Fruit fly (Drosophila melanogaster) whole organism, embryonic: Measurements from ENCODE around the gene GlnRS.

Source experiments
- Antp ChIP-seq: fragments of 200-800 bp; sonication (Bioruptor generic); optimal IDR thresholded peaks from 3 replicates; lab custom pipeline; 2016; ENCODE audit warnings: missing biosample characterization, missing genetic modification characterization
- Atf3 ChIP-seq: fragments of 200-800 bp; sonication (Bioruptor generic); optimal IDR thresholded peaks from 3 replicates; lab custom pipeline; 2016; ENCODE audit warnings: missing biosample characterization, missing genetic modification characterization
- Blimp-1 ChIP-seq: fragments of 200-800 bp; sonication (Bioruptor generic); optimal IDR thresholded peaks from 3 replicates; lab custom pipeline; 2018; ENCODE audit warnings: missing biosample characterization, missing genetic modification characterization, mild to moderate bottlenecking, moderate library complexity, missing genetic modification reagents
- C15 ChIP-seq: fragments of 200-800 bp; sonication (Bioruptor generic); IDR thresholded peaks from 3 replicates; pipeline ENCODE4 v1.3.6; 2022; ENCODE audit warnings: missing biosample characterization, missing genetic modification characterization
- CG10366 ChIP-seq: fragments of 200-800 bp; sonication (Bioruptor generic); IDR thresholded peaks from 2 replicates; pipeline ENCODE4 v1.3.6; 2022; ENCODE audit warnings: missing biosample characterization, missing genetic modification characterization
- CG10431 ChIP-seq: fragments of 200-800 bp; sonication (Bioruptor generic); optimal IDR thresholded peaks from 3 replicates; lab custom pipeline; 2018; ENCODE audit warnings: missing biosample characterization, mild to moderate bottlenecking, missing genetic modification characterization
- CG10462 ChIP-seq: fragments of 200-800 bp; sonication (Bioruptor generic); optimal IDR thresholded peaks from 2 replicates; lab custom pipeline; 2016; ENCODE audit warnings: missing biosample characterization, missing genetic modification characterization
- CG13296 ChIP-seq: fragments of 200-800 bp; sonication (Bioruptor generic); optimal IDR thresholded peaks from 3 replicates; lab custom pipeline; 2018; ENCODE audit warnings: missing biosample characterization, mild to moderate bottlenecking, missing genetic modification characterization
- CG17385 ChIP-seq: fragments of 200-800 bp; sonication (Bioruptor generic); optimal IDR thresholded peaks from 3 replicates; lab custom pipeline; 2018; ENCODE audit warnings: missing biosample characterization, mild to moderate bottlenecking, missing genetic modification characterization
- CG18619 ChIP-seq: fragments of 200-800 bp; sonication (Bioruptor generic); optimal IDR thresholded peaks from 3 replicates; lab custom pipeline; 2017; ENCODE audit warnings: missing biosample characterization, mild to moderate bottlenecking, missing genetic modification characterization
- CG18764 ChIP-seq: fragments of 200-800 bp; sonication (Bioruptor generic); optimal IDR thresholded peaks from 3 replicates; lab custom pipeline; 2016; ENCODE audit warnings: missing biosample characterization, missing genetic modification characterization
- CG2129 ChIP-seq: fragments of 200-800 bp; sonication (Bioruptor generic); IDR thresholded peaks from 2 replicates; pipeline ENCODE4 v1.3.6; 2022; ENCODE audit warnings: missing biosample characterization, missing genetic modification characterization; ENCODE audit not compliant: partially characterized antibody
- CG30431 ChIP-seq: fragments of 200-800 bp; sonication (Bioruptor generic); optimal IDR thresholded peaks from 2 replicates; lab custom pipeline; 2017; ENCODE audit warnings: missing biosample characterization, missing genetic modification characterization
- CG3407 ChIP-seq: fragments of 200-800 bp; sonication (Bioruptor generic); optimal IDR thresholded peaks from 2 replicates; lab custom pipeline; 2018; ENCODE audit warnings: missing biosample characterization, mild to moderate bottlenecking, missing genetic modification characterization
- CG34224 ChIP-seq: fragments of 200-800 bp; sonication (Bioruptor generic); IDR thresholded peaks from 3 replicates; pipeline ENCODE4 v1.3.6; 2022; ENCODE audit warnings: missing biosample characterization, missing genetic modification characterization; ENCODE audit not compliant: partially characterized antibody
- CG3726 ChIP-seq: fragments of 200-800 bp; sonication (Bioruptor generic); IDR thresholded peaks from 3 replicates; pipeline ENCODE4, ENCODE4 v1.3.6; 2022; ENCODE audit warnings: missing biosample characterization, missing genetic modification characterization
- CG4424 ChIP-seq: fragments of 200-800 bp; sonication (Bioruptor generic); optimal IDR thresholded peaks from 3 replicates; lab custom pipeline; 2016; ENCODE audit warnings: missing biosample characterization, missing genetic modification characterization
- CG4820 ChIP-seq: fragments of 200-800 bp; sonication (Bioruptor generic); optimal IDR thresholded peaks from 3 replicates; lab custom pipeline; 2016; ENCODE audit warnings: missing biosample characterization, missing genetic modification characterization
- CG5180 ChIP-seq: fragments of 200-800 bp; sonication (Bioruptor generic); optimal IDR thresholded peaks from 3 replicates; lab custom pipeline; 2017; ENCODE audit warnings: missing biosample characterization, missing genetic modification characterization, mild to moderate bottlenecking, moderate library complexity, missing genetic modification reagents
- CG6854 ChIP-seq: fragments of 200-800 bp; sonication (Bioruptor generic); optimal IDR thresholded peaks from 3 replicates; lab custom pipeline; 2017; ENCODE audit warnings: missing biosample characterization, mild to moderate bottlenecking, missing genetic modification characterization
- CG7745 ChIP-seq: fragments of 200-800 bp; sonication (Bioruptor generic); optimal IDR thresholded peaks from 2 replicates; lab custom pipeline; 2018; ENCODE audit warnings: missing biosample characterization, mild to moderate bottlenecking, missing genetic modification characterization, moderate library complexity
- CG7839 ChIP-seq: fragments of 200-800 bp; sonication (Bioruptor generic); optimal IDR thresholded peaks from 3 replicates; lab custom pipeline; 2018; ENCODE audit warnings: missing biosample characterization, mild to moderate bottlenecking, missing genetic modification characterization, moderate library complexity
- CG7928 ChIP-seq: fragments of 200-800 bp; sonication (Bioruptor generic); optimal IDR thresholded peaks from 2 replicates; lab custom pipeline; 2017; ENCODE audit warnings: missing biosample characterization, mild to moderate bottlenecking, missing genetic modification characterization
- CG8281 ChIP-seq: fragments of 200-800 bp; sonication (Bioruptor generic); optimal IDR thresholded peaks from 2 replicates; lab custom pipeline; 2018; ENCODE audit warnings: missing biosample characterization, mild to moderate bottlenecking, missing genetic modification characterization, moderate library complexity
- CG9727 ChIP-seq: fragments of 200-800 bp; sonication (Bioruptor generic); optimal IDR thresholded peaks from 3 replicates; lab custom pipeline; 2017; ENCODE audit warnings: missing biosample characterization, mild to moderate bottlenecking, missing genetic modification characterization
- CG9797 ChIP-seq: fragments of 200-800 bp; sonication (Bioruptor generic); optimal IDR thresholded peaks from 3 replicates; lab custom pipeline; 2018; ENCODE audit warnings: missing biosample characterization, mild to moderate bottlenecking, missing genetic modification characterization
- CkIIα-i1 ChIP-seq: fragments of 200-800 bp; sonication (Bioruptor generic); IDR thresholded peaks from 2 replicates; pipeline ENCODE4 v1.3.6; 2022; ENCODE audit warnings: missing biosample characterization, missing genetic modification characterization
- Dad ChIP-seq: fragments of 200-800 bp; sonication (Bioruptor generic); optimal IDR thresholded peaks from 3 replicates; lab custom pipeline; 2016; ENCODE audit warnings: missing biosample characterization, missing genetic modification characterization
- Dip2 ChIP-seq: fragments of 200-800 bp; sonication (Bioruptor generic); IDR thresholded peaks from 2 replicates; pipeline ENCODE4 v1.3.6; 2022; ENCODE audit warnings: missing biosample characterization, missing genetic modification characterization
- HHEX ChIP-seq: fragments of 200-800 bp; sonication (Bioruptor generic); optimal IDR thresholded peaks from 3 replicates; lab custom pipeline; 2017; ENCODE audit warnings: missing biosample characterization, mild to moderate bottlenecking, missing genetic modification characterization, missing genetic modification reagents
- Jarid2 ChIP-seq: fragments of 200-800 bp; sonication (Bioruptor generic); optimal IDR thresholded peaks from 3 replicates; lab custom pipeline; 2017; ENCODE audit warnings: mild to moderate bottlenecking, missing biosample characterization, missing genetic modification reagents, missing genetic modification characterization
- Kr ChIP-seq: fragments of 200-800 bp; sonication (Bioruptor generic); optimal IDR thresholded peaks from 2 replicates; lab custom pipeline; 2017; ENCODE audit warnings: missing biosample characterization, mild to moderate bottlenecking, missing genetic modification characterization
- Nf-YC ChIP-seq: fragments of 200-800 bp; optimal IDR thresholded peaks from 3 replicates; lab custom pipeline; 2019; ENCODE audit warnings: missing biosample characterization, mild to moderate bottlenecking, missing genetic modification characterization, moderate library complexity
- Sry-δ ChIP-seq: fragments of 200-800 bp; sonication (Bioruptor generic); optimal IDR thresholded peaks from 2 replicates; lab custom pipeline; 2016; ENCODE audit warnings: missing biosample characterization, missing genetic modification characterization
- ab ChIP-seq: fragments of 200-800 bp; sonication (Bioruptor generic); optimal IDR thresholded peaks from 2 replicates; lab custom pipeline; 2016; ENCODE audit warnings: missing biosample characterization, missing genetic modification characterization
- ac ChIP-seq: fragments of 200-800 bp; sonication (Bioruptor generic); optimal IDR thresholded peaks from 3 replicates; lab custom pipeline; 2017; ENCODE audit warnings: missing biosample characterization, mild to moderate bottlenecking, missing genetic modification characterization
- ato ChIP-seq: fragments of 200-800 bp; sonication (Bioruptor generic); IDR thresholded peaks from 2 replicates; pipeline ENCODE4 v1.3.6; 2022; ENCODE audit warnings: missing biosample characterization, missing genetic modification characterization; ENCODE audit not compliant: partially characterized antibody
- bab2 ChIP-seq: fragments of 200-800 bp; sonication (Bioruptor generic); optimal IDR thresholded peaks from 2 replicates; lab custom pipeline; 2016; ENCODE audit warnings: missing biosample characterization, missing genetic modification characterization
- caup ChIP-seq: fragments of 200-800 bp; sonication (Bioruptor generic); optimal IDR thresholded peaks from 3 replicates; lab custom pipeline; 2017; ENCODE audit warnings: missing biosample characterization, mild to moderate bottlenecking, missing genetic modification characterization, moderate library complexity; ENCODE audit not compliant: severe bottlenecking
- chinmo ChIP-seq: fragments of 200-800 bp; sonication (Bioruptor generic); IDR thresholded peaks from 4 replicates; pipeline ENCODE4 v1.3.6; 2022; ENCODE audit warnings: missing biosample characterization, missing genetic modification characterization; ENCODE audit not compliant: partially characterized antibody
- crol ChIP-seq: fragments of 200-800 bp; sonication (Bioruptor generic); IDR thresholded peaks from 2 replicates; pipeline ENCODE4 v1.3.6; 2022; ENCODE audit warnings: missing biosample characterization, missing genetic modification characterization
- en ChIP-seq: fragments of 200-800 bp; sonication (Bioruptor generic); optimal IDR thresholded peaks from 2 replicates; lab custom pipeline; 2016; ENCODE audit warnings: missing biosample characterization, missing genetic modification characterization
- fd64A ChIP-seq: fragments of 200-800 bp; sonication (Bioruptor generic); optimal IDR thresholded peaks from 3 replicates; lab custom pipeline; 2018; ENCODE audit warnings: missing biosample characterization, mild to moderate bottlenecking, missing genetic modification characterization
- gsb ChIP-seq: fragments of 200-800 bp; sonication (Bioruptor generic); IDR thresholded peaks from 2 replicates; pipeline ENCODE4 v1.3.6; 2022; ENCODE audit warnings: missing biosample characterization, missing genetic modification characterization
- kay ChIP-seq: fragments of 200-800 bp; sonication (Bioruptor generic); optimal IDR thresholded peaks from 2 replicates; lab custom pipeline; 2016; ENCODE audit warnings: missing biosample characterization, missing genetic modification characterization
- mld ChIP-seq: fragments of 200-800 bp; sonication (Bioruptor generic); IDR thresholded peaks from 3 replicates; pipeline ENCODE4 v1.3.6; 2022; ENCODE audit warnings: missing biosample characterization, missing genetic modification characterization; ENCODE audit not compliant: partially characterized antibody
- odd ChIP-seq: fragments of 200-800 bp; sonication (Bioruptor generic); optimal IDR thresholded peaks from 2 replicates; lab custom pipeline; 2017; ENCODE audit warnings: missing biosample characterization, mild to moderate bottlenecking, missing genetic modification characterization
- psq ChIP-seq: fragments of 200-800 bp; sonication (Bioruptor generic); optimal IDR thresholded peaks from 2 replicates; lab custom pipeline; 2017; ENCODE audit warnings: missing biosample characterization, missing genetic modification characterization
- tio ChIP-seq: fragments of 200-800 bp; sonication (Bioruptor generic); optimal IDR thresholded peaks from 2 replicates; lab custom pipeline; 2017; ENCODE audit warnings: missing biosample characterization, missing genetic modification characterization, inconsistent platforms

The GlnRS gene

dm6 chr3R:25258628-25259240 lies 6.8 kb downstream of the GlnRS start, which contains the start of gene CG11857 (continued):
- TF ChIP-seq CG30431 (GFP tag; lab: Kevin White, UChicago): peak; percentile 97
- TF ChIP-seq Atf3 (GFP tag; lab: Kevin White, UChicago): peak; percentile 98
- TF ChIP-seq kay (GFP tag; lab: Kevin White, UChicago): peak; percentile 98
- peak; percentile 90 for TF ChIP-seq en (GFP tag; lab: Kevin White, UChicago)
- peak; percentile 98 for TF ChIP-seq mld (GFP tag; lab: Robert Waterston, UW)
- peak; percentile 88 for TF ChIP-seq CG6854 (GFP tag; lab: Kevin White, UChicago)
- peak; percentile 80 for TF ChIP-seq crol (GFP tag; lab: Robert Waterston, UW)
- peak; percentile 97 for TF ChIP-seq caup (GFP tag; lab: Kevin White, UChicago)
- peak; percentile 98 for TF ChIP-seq CG7928 (GFP tag; lab: Kevin White, UChicago)
- TF ChIP-seq CG5180: no peak
- TF ChIP-seq CG17385 (GFP tag; lab: Kevin White, UChicago): peak; percentile 94
- TF ChIP-seq odd (GFP tag; lab: Kevin White, UChicago): peak; percentile 89
- peak; percentile 96 for TF ChIP-seq ato (GFP tag; lab: Robert Waterston, UW)
- peak; percentile 89 for TF ChIP-seq ac
- TF ChIP-seq C15 (GFP tag; lab: Robert Waterston, UW): peak; percentile 98
- peak; percentile 99 for TF ChIP-seq Sry-δ
- TF ChIP-seq CG18619 (GFP tag; lab: Kevin White, UChicago): peak; percentile 97
- TF ChIP-seq CG9727 (GFP tag; lab: Kevin White, UChicago): peak; percentile 98
- peak; percentile 97 for TF ChIP-seq CG10462 (GFP tag; lab: Kevin White, UChicago)
- peak; percentile 76 for TF ChIP-seq CG7745
- TF ChIP-seq HHEX: peak; percentile 96
- peak; percentile 84 for TF ChIP-seq Jarid2 (GFP tag; lab: Kevin White, UChicago)
- peak; percentile 97 for TF ChIP-seq Dad (GFP tag; lab: Kevin White, UChicago)
- peak; percentile 90 for TF ChIP-seq CG8281 (tag; lab: Kevin White, UChicago)
- peak; percentile 82 for TF ChIP-seq CG10431 (GFP tag; lab: Kevin White, UChicago)
- TF ChIP-seq Kr (GFP tag; lab: Kevin White, UChicago): peak; percentile 21
- TF ChIP-seq CG18764 (GFP tag; lab: Kevin White, UChicago): peak; percentile 97
- peak; percentile 98 for TF ChIP-seq CG7839 (tag; lab: Kevin White, UChicago)
- peak; percentile 98 for TF ChIP-seq CG4424
- peak; percentile 100 for TF ChIP-seq CG2129 (GFP tag; lab: Robert Waterston, UW)
- peak; percentile 96 for TF ChIP-seq CG3726
- peak; percentile 80 for TF ChIP-seq Dip2
- peak; percentile 98 for TF ChIP-seq chinmo (GFP tag; lab: Robert Waterston, UW)
- peak; percentile 99 for TF ChIP-seq CG10366 (GFP tag; lab: Robert Waterston, UW)
- TF ChIP-seq Nf-YC: peak; percentile 87
- peak; percentile 97 for TF ChIP-seq Antp (GFP tag; lab: Kevin White, UChicago)
- peak; percentile 95 for TF ChIP-seq Blimp-1 (GFP tag; lab: Kevin White, UChicago)
- peak; percentile 93 for TF ChIP-seq CG13296
- peak; percentile 90 for TF ChIP-seq CkIIα-i1 (GFP tag; lab: Robert Waterston, UW)
- TF ChIP-seq fd64A: peak; percentile 78
- peak; percentile 91 for TF ChIP-seq ab (GFP tag; lab: Kevin White, UChicago)
- peak; percentile 98 for TF ChIP-seq bab2
- TF ChIP-seq CG3407: peak; percentile 94
- TF ChIP-seq CG9797 (GFP tag; lab: Kevin White, UChicago): peak; percentile 66
- no peak for TF ChIP-seq tio
- peak; percentile 100 for TF ChIP-seq CG34224
- peak; percentile 97 for TF ChIP-seq gsb (GFP tag; lab: Robert Waterston, UW)
- peak; percentile 93 for TF ChIP-seq psq (GFP tag; lab: Kevin White, UChicago)
- peak; percentile 97 for TF ChIP-seq CG4820 (GFP tag; lab: Kevin White, UChicago)
